Worm (Caenorhabditis elegans) whole organism, dauer: Measurements from ENCODE around the gene enri-1.

ENCODE experiments used
- unc-62 ChIP-seq: sonication (generic microtip); optimal IDR thresholded peaks from 2 replicates; lab custom pipeline; 2017; ENCODE audit warnings: missing biosample characterization, missing genetic modification reagents, missing genetic modification characterization

Gene enri-1

ce11 chrII:2353012-2353411, 11.6 kb upstream of the enri-1 start, which contains the start of gene F43C11.3:
Gene F43C11.3, plus strand, starts transcription at chrII:2353312.
- no peak for TF ChIP-seq unc-62 (GFP tag; lab: Kevin White, UChicago)

ce11 chrII:2352546-2352945, 11.1 kb upstream of the enri-1 start, which contains the start of gene F43C11.10:
Gene F43C11.10, minus strand, starts transcription at chrII:2352646.
- TF ChIP-seq unc-62 (GFP tag; lab: Kevin White, UChicago), result no peak

- no peak for TF ChIP-seq unc-62 (GFP tag; lab: Kevin White, UChicago)
These were observed 5.3 kb upstream of the enri-1 start, which contains the start of gene F43C11.4 for ce11 chrII:2346672-2347071. Gene F43C11.4, plus strand, starts transcription at chrII:2346972.

- TF ChIP-seq unc-62 (GFP tag; lab: Kevin White, UChicago), result no peak
These were observed 627 bp upstream of the enri-1 start, which contains the start of gene F43C11.6 for ce11 chrII:2342004-2342479. Gene F43C11.6, plus strand, starts transcription at chrII:2342429.

ce11 chrII:2340974-2341373, 441 bp downstream of the enri-1 start:
- TF ChIP-seq unc-62 (GFP tag; lab: Kevin White, UChicago), result no peak

ce11 chrII:2336177-2336576, 5.2 kb downstream of the enri-1 start:
- no peak for TF ChIP-seq unc-62 (GFP tag; lab: Kevin White, UChicago)

- TF ChIP-seq unc-62 (GFP tag; lab: Kevin White, UChicago), result no peak
These were observed 5.8 kb downstream of the enri-1 start, which contains the start of gene F43C11.7 for ce11 chrII:2335572-2335971. Gene F43C11.7, plus strand, starts transcription at chrII:2335897.

- no peak for TF ChIP-seq unc-62 (GFP tag; lab: Kevin White, UChicago)
These were observed 9.2 kb downstream of the enri-1 start, which contains the start of gene F43C11.8 for ce11 chrII:2332220-2332619. Gene F43C11.8, plus strand, starts transcription at chrII:2332520.

ce11 chrII:2330462-2330861, 11.0 kb downstream of the enri-1 start:
- no peak for TF ChIP-seq unc-62 (GFP tag; lab: Kevin White, UChicago)

ce11 chrII:2328963-2329442, 12.4 kb downstream of the enri-1 start, which contains the start of the genes ZK1240.8 and ZK1240.1:
Gene ZK1240.8, minus strand, starts transcription at chrII:2329063.
Gene ZK1240.1, plus strand, starts transcription at chrII:2329392.
- no peak for TF ChIP-seq unc-62 (GFP tag; lab: Kevin White, UChicago)

- TF ChIP-seq unc-62 (GFP tag; lab: Kevin White, UChicago), result no peak
These were observed 16.5 kb downstream of the enri-1 start, which contains the start of gene ZK1240.11 for ce11 chrII:2324956-2325355. Gene ZK1240.11, plus strand, starts transcription at chrII:2325256.

ce11 chrII:2322857-2323518, 18.4 kb downstream of the enri-1 start, which contains the start of the genes ZK1240.6 and ZK1240.2:
Gene ZK1240.6, minus strand, starts transcription at chrII:2322907.
Gene ZK1240.2, plus strand, starts transcription at chrII:2323376.
- TF ChIP-seq unc-62 (GFP tag; lab: Kevin White, UChicago), result no peak

ce11 chrII:2320097-2320496, 21.3 kb downstream of the enri-1 start, which contains the start of gene ZK1240.3:
Gene ZK1240.3, plus strand, starts transcription at chrII:2320334.
- TF ChIP-seq unc-62 (GFP tag; lab: Kevin White, UChicago), result no peak

- no peak for TF ChIP-seq unc-62 (GFP tag; lab: Kevin White, UChicago)
These were observed 23.5 kb downstream of the enri-1 start, which contains the start of the genes ZK1240.5 and ZK1240.9 for ce11 chrII:2317883-2318357. Gene ZK1240.5, minus strand, starts transcription at chrII:2317933. Gene ZK1240.9, plus strand, starts transcription at chrII:2318189.

ce11 chrII:2312747-2313146, 28.7 kb downstream of the enri-1 start, which contains the start of the genes trim-21 and B0281.1:
Gene trim-21, minus strand, starts transcription at chrII:2312847.
Gene B0281.1, plus strand, starts transcription at chrII:2313067.
- no peak for TF ChIP-seq unc-62 (GFP tag; lab: Kevin White, UChicago)

- no peak for TF ChIP-seq unc-62 (GFP tag; lab: Kevin White, UChicago)
These were observed 34.7 kb downstream of the enri-1 start, which contains the start of gene B0281.3 for ce11 chrII:2306741-2307140. Gene B0281.3, plus strand, starts transcription at chrII:2307041.
